Fruit fly (Drosophila melanogaster): Measurements from ENCODE around the gene BobA.
A peak's percentile ranks its signal among the peaks of the same experiment; 100 is the strongest.

Gene BobA

DNA sequence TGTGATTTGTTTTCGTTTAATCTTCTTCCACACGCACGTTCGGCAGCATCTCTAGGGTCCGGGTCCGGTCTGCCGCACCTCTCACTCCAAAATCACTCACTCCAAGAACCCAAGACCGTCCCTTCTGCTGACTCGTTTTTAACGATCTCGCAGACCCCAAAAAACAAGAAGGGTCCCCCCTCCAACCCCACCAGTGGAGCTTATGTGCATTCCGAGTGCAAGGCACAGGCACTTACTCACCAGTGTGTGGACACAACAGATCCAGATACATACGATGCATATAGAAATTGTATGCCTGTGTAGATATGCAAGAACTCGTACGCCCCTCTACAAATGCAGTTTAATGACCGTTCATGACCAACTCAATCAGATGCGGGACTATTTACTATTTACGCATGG lies 32.6 kb upstream of the BobA start (continued):
- TF ChIP-seq cg (GFP tag; optimal IDR thresholded peaks at IDR 0.05) (peak; percentile 50), Med (GFP tag) (peak; percentile 37), CG11456 (GFP tag; IDR thresholded peaks at IDR 0.05) (0 out of 3 replicates have a peak, but pooled peaks have one; percentile 63), usp (GFP tag; optimal IDR thresholded peaks at IDR 0.05) (no peak), CG1602 (GFP tag; optimal IDR thresholded peaks at IDR 0.05) (no peak), inv (GFP tag; IDR thresholded peaks at IDR 0.05; ENCODE audit: partially characterized antibody) (no peak), CG18262 (tag; optimal IDR thresholded peaks at IDR 0.05) (no peak), z (GFP tag; IDR thresholded peaks at IDR 0.05) (peak; percentile 85), CG12659 (GFP tag; optimal IDR thresholded peaks at IDR 0.05) (no peak), CG12744 (GFP tag; optimal IDR thresholded peaks at IDR 0.05) (no peak), CG17829 (tag; optimal IDR thresholded peaks at IDR 0.05) (no peak), ara (GFP tag; IDR thresholded peaks at IDR 0.05) (0 out of 2 replicates have a peak, but pooled peaks have one; percentile 19), Camta (GFP tag; optimal IDR thresholded peaks at IDR 0.05) (no peak), CG18599 (GFP tag; optimal IDR thresholded peaks at IDR 0.05) (no peak), HLH3B (GFP tag; IDR thresholded peaks at IDR 0.05) (0 out of 2 replicates have a peak, but pooled peaks have one; percentile 18), gce (GFP tag; IDR thresholded peaks at IDR 0.05) (no peak), trh (GFP tag; optimal IDR thresholded peaks at IDR 0.05) (no peak), oc (tag; optimal IDR thresholded peaks at IDR 0.05) (peak; percentile 14), CG10321 (GFP tag; IDR thresholded peaks at IDR 0.05) (no peak), Drgx (GFP tag; IDR thresholded peaks at IDR 0.05) (0 out of 2 replicates have a peak, but pooled peaks have one; percentile 22), br (optimal IDR thresholded peaks at IDR 0.05) (no peak), rib (GFP tag; IDR thresholded peaks at IDR 0.05) (peak; percentile 61; the same call in 1 of the 2 replicates), Hey (tag; optimal IDR thresholded peaks at IDR 0.05) (no peak), Lim3 (GFP tag; IDR thresholded peaks at IDR 0.05) (no peak), al (GFP tag; IDR thresholded peaks at IDR 0.05) (no peak), CG11723 (GFP tag; optimal IDR thresholded peaks at IDR 0.05) (no peak), crol (GFP tag; IDR thresholded peaks at IDR 0.05) (peak; percentile 87)

DNA sequence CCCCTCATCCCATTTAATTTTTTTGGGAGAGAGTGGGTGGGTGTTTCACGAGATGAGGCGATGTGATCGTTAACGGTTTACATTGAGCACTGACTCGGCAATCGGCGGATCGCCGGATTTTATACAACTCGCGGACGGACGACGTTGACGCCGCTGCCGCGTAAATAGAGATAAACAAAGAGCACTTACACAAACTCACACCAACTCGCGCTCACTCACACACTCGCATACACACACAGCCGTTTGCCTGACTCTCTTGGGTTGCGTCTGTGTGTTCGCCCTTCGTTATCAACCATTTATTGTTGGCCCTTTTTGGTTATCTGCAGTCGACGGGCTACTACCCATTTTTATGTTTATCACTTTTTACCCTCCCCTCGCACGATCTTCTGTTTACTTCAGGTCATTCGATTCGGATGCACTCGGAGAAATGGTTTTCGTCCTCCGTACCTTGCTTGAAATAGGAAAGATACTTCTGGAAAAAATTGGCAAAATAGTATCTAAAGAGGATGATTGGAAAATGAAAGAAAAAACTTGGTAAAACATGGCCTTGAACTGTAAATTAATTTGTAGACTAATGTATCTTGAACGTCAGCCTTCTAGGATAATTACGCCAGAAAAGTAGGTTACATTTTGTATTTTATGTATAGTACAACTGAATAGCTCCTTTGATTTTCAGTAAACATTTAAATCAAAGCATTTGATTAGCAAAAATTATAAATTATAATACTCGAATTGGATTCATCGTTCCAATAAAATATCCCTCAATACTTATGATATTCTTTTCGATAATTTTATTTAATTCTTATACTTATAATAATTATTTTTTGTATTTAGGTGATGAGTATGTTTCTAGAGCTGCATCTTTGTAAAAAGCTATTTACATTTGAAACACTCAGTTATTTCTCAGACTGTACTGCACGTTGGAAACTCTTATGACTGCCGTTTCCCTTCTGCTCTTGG lies 31.9 kb upstream of the BobA start:
- no peak for TF ChIP-seq scrt (GFP tag; optimal IDR thresholded peaks at IDR 0.05)
- no peak for TF ChIP-seq CG6765 (GFP tag; optimal IDR thresholded peaks at IDR 0.05)
- no peak for TF ChIP-seq Meics (GFP tag; optimal IDR thresholded peaks at IDR 0.05)
- TF ChIP-seq CG4404 (GFP tag; IDR thresholded peaks at IDR 0.05), result 0 out of 2 replicates have a peak, but pooled peaks have one; percentile 29
- TF ChIP-seq eve (GFP tag; optimal IDR thresholded peaks at IDR 0.05), result peak in 1 of 2 experiments; percentile 59
- no peak for TF ChIP-seq CG14965 (GFP tag; optimal IDR thresholded peaks at IDR 0.05; ENCODE audit: borderline replicate concordance)
- peak in 1 of 2 experiments; percentile 59 for TF ChIP-seq chif (GFP tag; optimal IDR thresholded peaks at IDR 0.05)
- no peak for TF ChIP-seq pzg (GFP tag; optimal IDR thresholded peaks at IDR 0.05)
- TF ChIP-seq yki (optimal IDR thresholded peaks at IDR 0.05), result no peak
- no peak for TF ChIP-seq ash1 (GFP tag; optimal IDR thresholded peaks at IDR 0.05)
- TF ChIP-seq jigr1 (GFP tag; IDR thresholded peaks at IDR 0.05), result no peak
- 0 out of 3 replicates have a peak, but pooled peaks have one; percentile 17 for TF ChIP-seq zen2 (GFP tag; IDR thresholded peaks at IDR 0.05; ENCODE audit: partially characterized antibody)
- peak; percentile 30; the same call in 1 of the 2 replicates for TF ChIP-seq CG6689 (GFP tag; IDR thresholded peaks at IDR 0.05)
- TF ChIP-seq sens-2 (GFP tag; IDR thresholded peaks at IDR 0.05), result peak; percentile 23; the same call in 1 of the 2 replicates
- no peak for TF ChIP-seq D19B (GFP tag; optimal IDR thresholded peaks at IDR 0.05)
- TF ChIP-seq Oli (tag; optimal IDR thresholded peaks at IDR 0.05), result peak; percentile 58
- peak; percentile 44; the same call in 1 of the 3 replicates for TF ChIP-seq ken (GFP tag; IDR thresholded peaks at IDR 0.05)
- TF ChIP-seq Bteb2 (GFP tag; optimal IDR thresholded peaks at IDR 0.05), result no peak
- TF ChIP-seq jumu (GFP tag; optimal IDR thresholded peaks at IDR 0.05), result no peak
- TF ChIP-seq CG17361 (GFP tag; IDR thresholded peaks at IDR 0.05), result peak; percentile 91
- TF ChIP-seq ham (GFP tag; IDR thresholded peaks at IDR 0.05), result no peak
- no peak for TF ChIP-seq CG11560 (tag; IDR thresholded peaks at IDR 0.05)
- TF ChIP-seq ato (GFP tag; IDR thresholded peaks at IDR 0.05; ENCODE audit: partially characterized antibody), result peak; percentile 38; the same call in 1 of the 2 replicates
